Worm (Caenorhabditis elegans): ENCODE data around the gene let-413.

- TF ChIP-seq nhr-120 (GFP tag; IDR thresholded peaks at IDR 0.05) (no peak), F37B4.10 (GFP tag; IDR thresholded peaks at IDR 0.05) (no peak), aptf-2 (GFP tag; conservative IDR thresholded peaks at IDR 0.05) (no peak), attf-6 (GFP tag; IDR thresholded peaks at IDR 0.05) (no peak), nfya-2 (GFP tag; IDR thresholded peaks at IDR 0.05) (no peak), ztf-28 (GFP tag; IDR thresholded peaks at IDR 0.05) (no peak), lin-35 (GFP tag; optimal IDR thresholded peaks at IDR 0.05) (no peak), let-607 (tag; optimal IDR thresholded peaks at IDR 0.05) (no peak), ama-1 (optimal IDR thresholded peaks at IDR 0.05) (no peak), ama-1 (GFP tag; optimal IDR thresholded peaks at IDR 0.05) (no peak), F55B11.4 (tag; optimal IDR thresholded peaks at IDR 0.05; ENCODE audit: borderline replicate concordance, insufficient read depth) (no peak), nfyb-1 (GFP tag; IDR thresholded peaks at IDR 0.05) (no peak), snpc-1.3 (tag; optimal IDR thresholded peaks at IDR 0.05; ENCODE audit: insufficient read depth) (no peak)
These were observed 30.1 kb upstream of the let-413 start, which contains the start of gene Y97E10AR.3 for ce11 chrV:8007460-8008292.
